Worm (Caenorhabditis elegans) whole organism, L4 larva: ENCODE measurements around the gene ret-1.

Experiments
- D1046.2 ChIP-seq: fragments of 200-800 bp; sonication (Bioruptor generic); IDR thresholded peaks from 2 replicates; pipeline ENCODE4 v1.3.6; 2022; ENCODE audit warnings: missing genetic modification characterization, missing compliant biosample characterization
- F10B5.3 ChIP-seq: sonication (generic microtip); optimal IDR thresholded peaks from 2 replicates; lab custom pipeline; 2016; ENCODE audit warnings: mild to moderate bottlenecking, missing genetic modification characterization, missing compliant biosample characterization
- F26F4.8 ChIP-seq: fragments of 200-800 bp; sonication (Bioruptor generic); conservative IDR thresholded peaks from 2 replicates; pipeline ENCODE4 v1.3.6; 2022; ENCODE audit warnings: missing genetic modification characterization, missing compliant biosample characterization
- F49E8.2 ChIP-seq: sonication (generic microtip); optimal IDR thresholded peaks from 2 replicates; lab custom pipeline; 2016; ENCODE audit warnings: missing compliant biosample characterization, mild to moderate bottlenecking, missing genetic modification characterization, borderline replicate concordance
- T26A8.4 ChIP-seq: fragments of 200-800 bp; sonication (Bioruptor generic); IDR thresholded peaks from 2 replicates; pipeline ENCODE4 v1.3.6; 2022; ENCODE audit warnings: missing genetic modification characterization, missing compliant biosample characterization
- Y105C5A.15 ChIP-seq: fragments of 200-800 bp; sonication (Bioruptor generic); IDR thresholded peaks from 2 replicates; pipeline ENCODE4 v1.3.6; 2022; ENCODE audit warnings: missing genetic modification characterization, missing compliant biosample characterization
- Y75B8A.6 ChIP-seq: fragments of 200-800 bp; sonication (Bioruptor generic); IDR thresholded peaks from 2 replicates; pipeline ENCODE4 v1.3.6; 2022; ENCODE audit warnings: missing genetic modification reagents, missing genetic modification characterization, missing compliant biosample characterization
- aha-1 ChIP-seq: fragments of 150-350 bp; peaks from one replicate; lab custom pipeline; 2014; ENCODE audit warnings: missing biosample characterization, missing genetic modification characterization
- ceh-20 ChIP-seq: fragments of 200-800 bp; sonication (Bioruptor generic); IDR thresholded peaks from 2 replicates; pipeline ENCODE4 v1.3.6; 2022; ENCODE audit warnings: missing genetic modification reagents, missing genetic modification characterization, missing compliant biosample characterization
- ceh-62 ChIP-seq: sonication (generic microtip); optimal IDR thresholded peaks from 2 replicates; lab custom pipeline; 2017; ENCODE audit warnings: missing biosample characterization, missing genetic modification characterization
- ceh-82 ChIP-seq: sonication (generic microtip); optimal IDR thresholded peaks from 2 replicates; lab custom pipeline; 2017; ENCODE audit warnings: missing biosample characterization, missing genetic modification characterization
- ces-1 ChIP-seq: fragments of 150-350 bp; sonication (generic microtip); optimal IDR thresholded peaks from 4 replicates; lab custom pipeline; 2014; ENCODE audit warnings: missing biosample characterization, missing genetic modification reagents, missing genetic modification characterization
- ctbp-1 ChIP-seq: fragments of 200-800 bp; sonication (Bioruptor generic); IDR thresholded peaks from 2 replicates; pipeline ENCODE4 v1.3.6; 2022; ENCODE audit warnings: missing genetic modification reagents, missing genetic modification characterization, missing compliant biosample characterization
- daf-12 ChIP-seq: fragments of 150-350 bp; optimal IDR thresholded peaks from 2 replicates; lab custom pipeline; 2014; ENCODE audit warnings: missing biosample characterization, missing genetic modification reagents, missing genetic modification characterization
- daf-16 ChIP-seq, 3 experiments: sonication (generic microtip); optimal IDR thresholded peaks; 2 replicates each; lab custom pipeline; 2016 to 2017; ENCODE audit warnings: missing genetic modification characterization in 3 of 3, missing genetic modification reagents in 3 of 3, mild to moderate bottlenecking in 2 of 3, missing compliant biosample characterization in 2 of 3, missing biosample characterization in 1 of 3, moderate library complexity in 1 of 3
- daf-8 ChIP-seq: fragments of 200-800 bp; sonication (Bioruptor generic); IDR thresholded peaks from 2 replicates; pipeline ENCODE4 v1.3.6; 2022; ENCODE audit warnings: missing genetic modification characterization, missing compliant biosample characterization
- dmd-6 ChIP-seq: fragments of 200-800 bp; sonication (Bioruptor generic); IDR thresholded peaks from 2 replicates; pipeline ENCODE4 v1.3.6; 2022; ENCODE audit warnings: missing genetic modification reagents, missing genetic modification characterization, missing compliant biosample characterization
- dmd-9 ChIP-seq: fragments of 200-800 bp; sonication (Bioruptor generic); IDR thresholded peaks from 2 replicates; pipeline ENCODE4 v1.3.6; 2022; ENCODE audit warnings: missing genetic modification reagents, missing genetic modification characterization, missing compliant biosample characterization
- dpl-1 ChIP-seq: fragments of 150-350 bp; optimal IDR thresholded peaks from 2 replicates; lab custom pipeline; 2014; ENCODE audit warnings: missing biosample characterization, missing genetic modification reagents, missing genetic modification characterization
- duxl-1 ChIP-seq: sonication (generic microtip); optimal IDR thresholded peaks from 2 replicates; lab custom pipeline; 2016; ENCODE audit warnings: mild to moderate bottlenecking, missing genetic modification characterization, moderate library complexity, missing compliant biosample characterization; ENCODE audit not compliant: poor library complexity
- egl-43 ChIP-seq: fragments of 200-800 bp; sonication (Bioruptor generic); IDR thresholded peaks from 2 replicates; pipeline ENCODE4 v1.3.6; 2022; ENCODE audit warnings: missing genetic modification reagents, missing genetic modification characterization, missing compliant biosample characterization
- jun-1 ChIP-seq: fragments of 150-350 bp; optimal IDR thresholded peaks from 2 replicates; lab custom pipeline; 2014; ENCODE audit warnings: missing biosample characterization, missing genetic modification reagents, missing genetic modification characterization
- lin-13 ChIP-seq: fragments of 150-350 bp; optimal IDR thresholded peaks from 2 replicates; lab custom pipeline; 2014; ENCODE audit warnings: missing biosample characterization, missing genetic modification reagents, missing genetic modification characterization
- lin-29 ChIP-seq: fragments of 200-800 bp; sonication (Bioruptor generic); IDR thresholded peaks from 2 replicates; pipeline ENCODE4 v1.3.6; 2022; ENCODE audit warnings: missing genetic modification reagents, missing genetic modification characterization, missing compliant biosample characterization
- lir-3 ChIP-seq: sonication (generic microtip); optimal IDR thresholded peaks from 2 replicates; lab custom pipeline; 2016; ENCODE audit warnings: mild to moderate bottlenecking, missing genetic modification characterization, missing compliant biosample characterization
- madf-9 ChIP-seq: fragments of 200-800 bp; sonication (Bioruptor generic); conservative IDR thresholded peaks from 2 replicates; pipeline ENCODE4 v1.3.6; 2022; ENCODE audit warnings: missing genetic modification reagents, missing genetic modification characterization, missing compliant biosample characterization
- mdl-1 ChIP-seq, 2 experiments: fragments of 150-350 bp in 1 of 2; sonication (generic microtip) in 1 of 2; optimal IDR thresholded peaks; 2 replicates each; lab custom pipeline; 2014 to 2017; ENCODE audit warnings: missing biosample characterization in 2 of 2, missing genetic modification characterization in 2 of 2
- mdt-29 ChIP-seq: fragments of 200-800 bp; sonication (Bioruptor generic); IDR thresholded peaks from 2 replicates; pipeline ENCODE4 v1.3.6; 2022; ENCODE audit warnings: missing genetic modification reagents, missing genetic modification characterization, missing compliant biosample characterization
- mes-2 ChIP-seq: sonication (generic microtip); optimal IDR thresholded peaks from 2 replicates; lab custom pipeline; 2016; ENCODE audit warnings: missing genotype, mild to moderate bottlenecking, missing genetic modification characterization, missing compliant biosample characterization; ENCODE audit not compliant: poor library complexity, severe bottlenecking
- mxl-2 ChIP-seq: fragments of 200-800 bp; sonication (Bioruptor generic); conservative IDR thresholded peaks from 2 replicates; pipeline ENCODE4 v1.3.6; 2022; ENCODE audit warnings: missing genetic modification reagents, missing genetic modification characterization, missing compliant biosample characterization
- nhr-10 ChIP-seq: fragments of 150-350 bp; optimal IDR thresholded peaks from 2 replicates; lab custom pipeline; 2014; ENCODE audit warnings: missing biosample characterization, missing genetic modification characterization
- nhr-102 ChIP-seq: sonication (generic microtip); optimal IDR thresholded peaks from 2 replicates; lab custom pipeline; 2016; ENCODE audit warnings: mild to moderate bottlenecking, missing genetic modification characterization, moderate library complexity, missing compliant biosample characterization
- nhr-11 ChIP-seq: fragments of 150-350 bp; optimal IDR thresholded peaks from 2 replicates; lab custom pipeline; 2014; ENCODE audit warnings: missing biosample characterization, missing genetic modification characterization
- nhr-111 ChIP-seq: fragments of 200-800 bp; sonication (Bioruptor generic); optimal IDR thresholded peaks from 2 replicates; lab custom pipeline; 2018; ENCODE audit warnings: mild to moderate bottlenecking, missing genetic modification characterization, missing compliant biosample characterization
- nhr-237 ChIP-seq: sonication (generic microtip); optimal IDR thresholded peaks from 2 replicates; lab custom pipeline; 2017; ENCODE audit warnings: missing biosample characterization, missing genetic modification characterization
- nhr-28 ChIP-seq: fragments of 150-350 bp; optimal IDR thresholded peaks from 2 replicates; lab custom pipeline; 2014; ENCODE audit warnings: missing biosample characterization, missing genetic modification characterization
- nhr-48 ChIP-seq: sonication (generic microtip); optimal IDR thresholded peaks from 2 replicates; lab custom pipeline; 2016; ENCODE audit warnings: mild to moderate bottlenecking, missing genetic modification characterization, missing compliant biosample characterization
- pqm-1 ChIP-seq: sonication (generic microtip); optimal IDR thresholded peaks from 2 replicates; lab custom pipeline; 2017; ENCODE audit warnings: missing biosample characterization, missing genetic modification characterization
- rbr-2 ChIP-seq: sonication (generic microtip); optimal IDR thresholded peaks from 2 replicates; lab custom pipeline; 2016; ENCODE audit warnings: missing genotype, missing genetic modification characterization, missing compliant biosample characterization
- sdz-12 ChIP-seq: fragments of 200-800 bp; sonication (Bioruptor generic); optimal IDR thresholded peaks from 2 replicates; lab custom pipeline; 2018; ENCODE audit warnings: mild to moderate bottlenecking, missing genetic modification characterization, missing compliant biosample characterization
- skn-1 ChIP-seq: fragments of 150-350 bp; optimal IDR thresholded peaks from 2 replicates; lab custom pipeline; 2014; ENCODE audit warnings: missing biosample characterization, missing genetic modification characterization
- spr-1 ChIP-seq: sonication (generic microtip); optimal IDR thresholded peaks from 2 replicates; lab custom pipeline; 2016; ENCODE audit warnings: mild to moderate bottlenecking, missing genetic modification characterization, missing compliant biosample characterization
- spr-3 ChIP-seq: fragments of 200-800 bp; sonication (Bioruptor generic); optimal IDR thresholded peaks from 2 replicates; lab custom pipeline; 2018; ENCODE audit warnings: mild to moderate bottlenecking, missing genetic modification characterization, missing compliant biosample characterization
- unc-62 ChIP-seq, 3 experiments: fragments of 150-350 bp in 1 of 3; sonication (generic microtip); optimal IDR thresholded peaks in 2 of 3; peaks in 1 of 3; 1 replicate in 1 of 3; 2 replicates in 2 of 3; lab custom pipeline; 2014 to 2017; ENCODE audit warnings: missing biosample characterization in 3 of 3, missing genetic modification characterization in 3 of 3, missing genetic modification reagents in 3 of 3, missing genotype in 1 of 3
- zag-1 ChIP-seq: fragments of 150-350 bp; optimal IDR thresholded peaks from 2 replicates; lab custom pipeline; 2014; ENCODE audit warnings: missing biosample characterization, missing genetic modification characterization
- zfp-2 ChIP-seq: sonication (generic microtip); optimal IDR thresholded peaks from 2 replicates; lab custom pipeline; 2016; ENCODE audit warnings: mild to moderate bottlenecking, missing genetic modification characterization, missing compliant biosample characterization
- zfp-3 ChIP-seq: fragments of 200-800 bp; sonication (Bioruptor generic); conservative IDR thresholded peaks from 2 replicates; pipeline ENCODE4 v1.3.6; 2022; ENCODE audit warnings: missing genetic modification reagents, missing genetic modification characterization, missing compliant biosample characterization
- zip-11 ChIP-seq: fragments of 200-800 bp; sonication (Bioruptor generic); IDR thresholded peaks from 2 replicates; pipeline ENCODE4 v1.3.6; 2022; ENCODE audit warnings: missing genetic modification characterization, missing compliant biosample characterization
- zip-2 ChIP-seq: fragments of 150-350 bp; optimal IDR thresholded peaks from 2 replicates; lab custom pipeline; 2014; ENCODE audit warnings: missing biosample characterization, missing genetic modification characterization
- ztf-11 ChIP-seq: fragments of 150-350 bp; optimal IDR thresholded peaks from 2 replicates; lab custom pipeline; 2014; ENCODE audit warnings: missing biosample characterization, missing genetic modification characterization
- ztf-7 ChIP-seq: fragments of 150-350 bp; optimal IDR thresholded peaks from 2 replicates; lab custom pipeline; 2014; ENCODE audit warnings: missing biosample characterization, missing genetic modification characterization

ret-1 gene

DNA sequence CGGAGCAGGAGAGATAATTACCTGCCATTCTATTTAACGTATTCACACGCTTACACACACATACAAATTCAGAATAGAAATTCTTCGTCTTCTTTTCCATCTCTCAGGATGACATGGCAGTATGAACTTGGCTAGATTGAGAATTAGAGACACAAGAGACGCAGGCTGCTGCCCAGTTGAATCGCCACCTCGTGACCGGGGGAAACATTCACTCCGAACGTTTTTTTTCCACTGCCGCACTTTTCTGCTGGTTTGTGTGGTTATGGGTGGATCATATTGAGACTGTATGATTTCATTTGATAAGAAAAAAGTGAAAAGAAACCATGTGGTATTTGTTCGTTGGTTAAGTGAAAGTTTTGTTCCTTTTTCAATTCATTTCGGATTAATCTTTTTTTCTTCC, 2.4 kb upstream of the ret-1 start (continued):
- TF ChIP-seq skn-1 (tag; lab: Kevin White, UChicago): no peak
- no peak for TF ChIP-seq F10B5.3
- TF ChIP-seq egl-43 (GFP tag; lab: Robert Waterston, UW): 0 out of 2 replicates have a peak, but pooled peaks have one; percentile 33
- TF ChIP-seq D1046.2 (GFP tag; lab: Robert Waterston, UW): no peak
- no peak for TF ChIP-seq zip-2 (tag; lab: Kevin White, UChicago)
- 0 out of 2 replicates have a peak, but pooled peaks have one; percentile 34 for TF ChIP-seq mxl-2 (GFP tag; lab: Robert Waterston, UW)
- no peak for TF ChIP-seq Y105C5A.15 (GFP tag; lab: Robert Waterston, UW)
- TF ChIP-seq ceh-62 (tag; lab: Kevin White, UChicago): no peak
- TF ChIP-seq nhr-11 (tag; lab: Kevin White, UChicago): peak; percentile 65
- TF ChIP-seq daf-16 (GFP tag; optimal IDR thresholded peaks at IDR 0.05; lab: Kevin White, UChicago): no peak
- peak; percentile 74 for TF ChIP-seq daf-16 (tag; optimal IDR thresholded peaks at IDR 0.05; lab: Kevin White, UChicago)
- TF ChIP-seq nhr-102 (tag; lab: Kevin White, UChicago): peak; percentile 52
- TF ChIP-seq mes-2 (tag; lab: Kevin White, UChicago): peak; percentile 45
- no peak for TF ChIP-seq duxl-1
- peak in 1 of 2 experiments; percentile 98 for TF ChIP-seq unc-62 (GFP tag; optimal IDR thresholded peaks at IDR 0.05 in 1 of 2; lab: Kevin White, UChicago)
- peak; percentile 23 for TF ChIP-seq unc-62 (tag; optimal IDR thresholded peaks at IDR 0.05; lab: Kevin White, UChicago)
- peak; percentile 44 for TF ChIP-seq spr-1 (tag; lab: Kevin White, UChicago)
- peak; percentile 33; the same call in 1 of the 2 replicates for TF ChIP-seq T26A8.4
- TF ChIP-seq nhr-28 (tag; lab: Kevin White, UChicago): peak; percentile 96
- no peak for TF ChIP-seq nhr-10 (tag; lab: Kevin White, UChicago)
- TF ChIP-seq lin-29 (GFP tag; lab: Robert Waterston, UW): no peak
- TF ChIP-seq jun-1: peak; percentile 46
- TF ChIP-seq daf-8 (GFP tag; lab: Robert Waterston, UW): no peak
- TF ChIP-seq ctbp-1: peak; percentile 68
- TF ChIP-seq ztf-7 (tag; lab: Kevin White, UChicago): no peak
- peak; percentile 4 for TF ChIP-seq sdz-12
- no peak for TF ChIP-seq spr-3 (GFP tag; lab: Kevin White, UChicago)
- no peak for TF ChIP-seq zfp-2 (tag; lab: Kevin White, UChicago)
- TF ChIP-seq dmd-6 (GFP tag; lab: Robert Waterston, UW): peak; percentile 84
- peak; percentile 53 for TF ChIP-seq lin-13 (GFP tag; lab: Kevin White, UChicago)
- TF ChIP-seq zfp-3: peak; percentile 55; the same call in 1 of the 2 replicates
- peak; percentile 71 to 96 for TF ChIP-seq mdl-1 (tag; optimal IDR thresholded peaks at IDR 0.05; lab: Kevin White, UChicago)
- no peak for TF ChIP-seq ces-1 (GFP tag; lab: Kevin White, UChicago)
- TF ChIP-seq ceh-82: no peak
- peak; percentile 85 for TF ChIP-seq nhr-48
- TF ChIP-seq rbr-2 (tag; lab: Kevin White, UChicago): no peak
- TF ChIP-seq madf-9: no peak
- TF ChIP-seq nhr-111 (GFP tag; lab: Kevin White, UChicago): no peak
- TF ChIP-seq pqm-1 (tag; lab: Kevin White, UChicago): peak; percentile 34
- TF ChIP-seq ztf-11 (tag; lab: Kevin White, UChicago): no peak
- no peak for TF ChIP-seq F26F4.8 (GFP tag; lab: Robert Waterston, UW)
- TF ChIP-seq aha-1: peak; percentile 99
- no peak for TF ChIP-seq lir-3
- TF ChIP-seq dmd-9: no peak
- no peak for TF ChIP-seq F49E8.2
- no peak for TF ChIP-seq zag-1
- no peak for TF ChIP-seq zip-11 (GFP tag; lab: Robert Waterston, UW)
- TF ChIP-seq ceh-20 (GFP tag; lab: Robert Waterston, UW): peak; percentile 82
- TF ChIP-seq nhr-237 (tag; lab: Kevin White, UChicago): no peak
- TF ChIP-seq daf-12 (tag; lab: Kevin White, UChicago): no peak
- no peak; the same call in 1 of the 2 replicates for TF ChIP-seq Y75B8A.6
- TF ChIP-seq mdt-29 (GFP tag; lab: Robert Waterston, UW): no peak
- peak; percentile 31 for TF ChIP-seq dpl-1 (GFP tag; lab: Kevin White, UChicago)
